Worm (Caenorhabditis elegans): ENCODE data around the gene Y32G9B.1.
A peak's percentile ranks its signal among the peaks of the same experiment; 100 is the strongest.

Gene Y32G9B.1

ce11 chrV:1868596-1869263 lies 38.9 kb upstream of the Y32G9B.1 start, which contains the start of gene knl-3 (continued):
- peak; percentile 95 for TF ChIP-seq rcor-1 (GFP tag; IDR thresholded peaks at IDR 0.05)
- peak; percentile 13 for TF ChIP-seq die-1 (tag; optimal IDR thresholded peaks at IDR 0.05)
- TF ChIP-seq mxl-1 (tag; optimal IDR thresholded peaks at IDR 0.05): peak; percentile 13
- no peak for TF ChIP-seq F37B4.10 (GFP tag; IDR thresholded peaks at IDR 0.05)
- TF ChIP-seq aptf-2 (GFP tag; conservative IDR thresholded peaks at IDR 0.05): no peak
- peak; percentile 76 for TF ChIP-seq K12H6.12 (tag; optimal IDR thresholded peaks at IDR 0.05)
- TF ChIP-seq C17E4.6 (GFP tag; IDR thresholded peaks at IDR 0.05): peak; percentile 91
- no peak for TF ChIP-seq ceh-79 (tag; optimal IDR thresholded peaks at IDR 0.05)
- peak; percentile 42; the same call in 1 of the 2 replicates for TF ChIP-seq egrh-3 (GFP tag; IDR thresholded peaks at IDR 0.05)
- no peak for TF ChIP-seq ccch-3 (GFP tag; optimal IDR thresholded peaks at IDR 0.05)
- peak; percentile 93 for TF ChIP-seq ceh-91 (GFP tag; IDR thresholded peaks at IDR 0.05)
- TF ChIP-seq sptf-2 (GFP tag; optimal IDR thresholded peaks at IDR 0.05): no peak
- TF ChIP-seq ztf-6 (GFP tag; IDR thresholded peaks at IDR 0.05): 0 out of 2 replicates have a peak, but pooled peaks have one; percentile 33
- peak; percentile 68 for TF ChIP-seq ztf-26 (tag; optimal IDR thresholded peaks at IDR 0.05)
- TF ChIP-seq pha-4 (tag; optimal IDR thresholded peaks at IDR 0.05): peak; percentile 65
- peak; percentile 77; the same call in 1 of the 2 replicates for TF ChIP-seq Y79H2A.3 (GFP tag; conservative IDR thresholded peaks at IDR 0.05)
- no peak for TF ChIP-seq tbx-9 (tag; optimal IDR thresholded peaks at IDR 0.05; ENCODE audit: borderline replicate concordance)
- no peak for TF ChIP-seq zim-3 (tag; optimal IDR thresholded peaks at IDR 0.05)
- TF ChIP-seq snpc-4 (GFP tag; optimal IDR thresholded peaks at IDR 0.05): peak; percentile 48
- peak; percentile 58 to 78 (median 73) for TF ChIP-seq snpc-4 (tag; optimal IDR thresholded peaks at IDR 0.05)
- TF ChIP-seq lag-1 (GFP tag; IDR thresholded peaks at IDR 0.05): no peak
- TF ChIP-seq K11D2.4 (GFP tag; IDR thresholded peaks at IDR 0.05): peak; percentile 88
- peak; percentile 34 for TF ChIP-seq B0035.1 (tag; optimal IDR thresholded peaks at IDR 0.05)
- TF ChIP-seq lin-40 (tag; optimal IDR thresholded peaks at IDR 0.05): peak; percentile 89
- peak; percentile 64 for TF ChIP-seq C06A6.2 (GFP tag; conservative IDR thresholded peaks at IDR 0.05)
- peak; percentile 83 for TF ChIP-seq ztf-28 (GFP tag; IDR thresholded peaks at IDR 0.05)
- TF ChIP-seq nhr-90 (tag; optimal IDR thresholded peaks at IDR 0.05): no peak
- peak; percentile 63 for TF ChIP-seq unc-130 (GFP tag; optimal IDR thresholded peaks at IDR 0.05)
- TF ChIP-seq ceh-100 (GFP tag; IDR thresholded peaks at IDR 0.05): peak; percentile 89
- no peak for TF ChIP-seq Y53F4B.3 (GFP tag; IDR thresholded peaks at IDR 0.05)
- TF ChIP-seq ama-1 (optimal IDR thresholded peaks at IDR 0.05): no peak
- no peak for TF ChIP-seq ama-1 (GFP tag; optimal IDR thresholded peaks at IDR 0.05)
- peak; percentile 90 for TF ChIP-seq Y95B8A.8 (GFP tag; IDR thresholded peaks at IDR 0.05)
- peak; percentile 91 for TF ChIP-seq madf-8 (GFP tag; conservative IDR thresholded peaks at IDR 0.05)
- peak; percentile 97 for TF ChIP-seq madf-3 (GFP tag; IDR thresholded peaks at IDR 0.05)
- TF ChIP-seq nhr-27 (tag; optimal IDR thresholded peaks at IDR 0.05): no peak
- peak; percentile 67 for TF ChIP-seq atf-7 (tag; optimal IDR thresholded peaks at IDR 0.05)
- TF ChIP-seq lsy-27 (tag; optimal IDR thresholded peaks at IDR 0.05; ENCODE audit: borderline replicate concordance, insufficient read depth): no peak
- no peak for TF ChIP-seq F57A8.1 (GFP tag; optimal IDR thresholded peaks at IDR 0.05)
- TF ChIP-seq egl-18 (GFP tag; IDR thresholded peaks at IDR 0.05): peak; percentile 60; the same call in 1 of the 2 replicates
- TF ChIP-seq madf-10 (tag; optimal IDR thresholded peaks at IDR 0.05): peak; percentile 58
- TF ChIP-seq hmg-20 (GFP tag; IDR thresholded peaks at IDR 0.05): peak; percentile 87
- 0 out of 2 replicates have a peak, but pooled peaks have one; percentile 47 for TF ChIP-seq F39B2.1 (GFP tag; IDR thresholded peaks at IDR 0.05)
- TF ChIP-seq lir-1 (GFP tag; conservative IDR thresholded peaks at IDR 0.05): peak; percentile 87
- peak; percentile 64; the same call in 1 of the 2 replicates for TF ChIP-seq lin-26 (GFP tag; IDR thresholded peaks at IDR 0.05)
- no peak for TF ChIP-seq hlh-12 (tag; optimal IDR thresholded peaks at IDR 0.05)
- TF ChIP-seq ztf-18 (tag; optimal IDR thresholded peaks at IDR 0.05): peak; percentile 100
- no peak for TF ChIP-seq rpc-1 (optimal IDR thresholded peaks at IDR 0.05)
- TF ChIP-seq rpc-1 (tag; optimal IDR thresholded peaks at IDR 0.05): no peak

Measured in whole organism, young adult.